Worm (Caenorhabditis elegans): ENCODE data around the gene R03H10.2.
"Not testable (repeated sequence)": the region's sequence is repeated elsewhere in the genome, so short reads cannot be mapped to it uniquely, and the experiment has no call there.

- TF ChIP-seq ceh-48, ceh-2, sox-4, ets-4, ceh-31 (tag; optimal IDR thresholded peaks at IDR 0.05): not testable (repeated sequence)
These were observed 25.4 kb upstream of the R03H10.2 start for ce11 chrII:4130074-4130663.

Data from whole organism, late embryonic.